Fruit fly (Drosophila melanogaster) whole organism, wandering third instar larva: ENCODE results near the gene CG18636.

Source experiments
- Abd-B ChIP-seq: fragments of >200 bp; optimal IDR thresholded peaks from 2 replicates; lab custom pipeline; 2017; ENCODE audit warnings: missing biosample characterization, missing genetic modification characterization
- Myc ChIP-seq: fragments of >200 bp; optimal IDR thresholded peaks from 2 replicates; lab custom pipeline; 2017
- OdsH ChIP-seq: fragments of 200-800 bp; sonication (Bioruptor generic); optimal IDR thresholded peaks from 2 replicates; lab custom pipeline; 2016; ENCODE audit warnings: missing biosample characterization, mild to moderate bottlenecking, missing genetic modification characterization
- Vsx2 ChIP-seq: fragments of 200-300, 225-300 bp; sonication (Bioruptor generic); optimal IDR thresholded peaks from 2 replicates; lab custom pipeline; 2018; ENCODE audit warnings: missing biosample characterization, missing genetic modification characterization; ENCODE audit not compliant: partially characterized antibody
- br ChIP-seq: fragments of 200-800 bp; sonication (Bioruptor generic); optimal IDR thresholded peaks from 2 replicates; lab custom pipeline; 2016; ENCODE audit warnings: missing biosample characterization, missing genetic modification characterization
- dsf ChIP-seq: sonication (Bioruptor generic); optimal IDR thresholded peaks from 2 replicates; lab custom pipeline; 2016; ENCODE audit warnings: missing biosample characterization, missing genetic modification characterization, borderline replicate concordance
- h ChIP-seq: fragments of 200-800 bp; sonication (Bioruptor generic); optimal IDR thresholded peaks from 3 replicates; lab custom pipeline; 2016; ENCODE audit warnings: missing biosample characterization, mild to moderate bottlenecking, missing genetic modification characterization
- lola ChIP-seq: fragments of >200 bp; optimal IDR thresholded peaks from 2 replicates; lab custom pipeline; 2017; ENCODE audit warnings: missing biosample characterization, missing genetic modification characterization

DNA sequence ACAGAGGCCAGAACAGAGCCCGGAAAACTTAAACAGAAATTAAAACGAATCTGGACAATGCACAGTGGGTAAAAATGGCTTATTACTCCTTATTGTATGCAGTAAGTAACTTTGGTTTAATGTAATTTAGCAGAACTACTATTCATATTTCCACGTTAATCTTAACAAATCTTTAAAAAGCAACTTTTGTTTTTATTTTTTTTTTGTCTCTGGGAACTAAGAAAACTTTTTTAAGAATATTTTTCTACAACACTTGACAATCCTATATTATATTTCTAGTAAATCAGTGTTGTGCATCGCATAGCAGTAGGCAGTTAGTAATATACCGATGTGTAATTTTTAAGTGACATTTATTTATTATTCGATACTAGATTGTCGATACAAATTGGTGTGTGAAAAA is 18.8 kb downstream of the CG18636 start, which contains the start of gene CG4701:
- TF ChIP-seq OdsH (GFP tag; lab: Kevin White, UChicago) (no peak), Myc (no peak), br (no peak), Vsx2 (GFP tag; lab: Kevin White, UChicago) (no peak), dsf (no peak), Abd-B (GFP tag; lab: Kevin White, UChicago) (no peak), lola (GFP tag; lab: Kevin White, UChicago) (no peak), h (GFP tag; lab: Kevin White, UChicago) (no peak)
